Worm (Caenorhabditis elegans): Measurements from ENCODE around the gene dpy-18.

The dpy-18 gene

DNA sequence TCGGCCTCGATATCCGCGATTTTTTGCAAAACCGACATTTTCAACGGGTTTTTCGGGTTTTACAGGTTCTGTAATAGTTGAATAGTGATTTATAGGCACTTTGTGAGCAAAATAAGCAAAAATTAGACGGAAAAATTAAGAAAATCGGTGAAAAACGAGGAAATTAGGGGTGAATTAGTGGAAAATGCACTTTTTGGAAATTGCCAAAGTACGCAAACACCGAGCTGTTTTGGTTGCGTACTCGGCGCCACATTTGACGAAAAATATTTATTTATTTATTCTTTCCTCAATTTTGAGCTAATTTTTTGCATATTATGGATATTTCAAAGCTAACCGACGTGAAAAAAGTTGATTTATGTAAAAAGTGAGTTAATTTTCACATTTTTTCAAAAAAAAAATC is 34.7 kb downstream of the dpy-18 start, which contains the start of the genes T28D6.6 and pen-2 (continued):
- TF ChIP-seq nhr-76 (tag; optimal IDR thresholded peaks at IDR 0.05) (no peak), lsy-2 (tag; optimal IDR thresholded peaks at IDR 0.05) (peak; percentile 24 to 52), lin-35 (GFP tag; optimal IDR thresholded peaks at IDR 0.05) (peak; percentile 41 to 58), tbx-2 (tag; optimal IDR thresholded peaks at IDR 0.05) (peak; percentile 37), hlh-4 (tag; optimal IDR thresholded peaks at IDR 0.05) (no peak), fkh-10 (GFP tag; optimal IDR thresholded peaks at IDR 0.05) (no peak), C04F5.9 (tag; optimal IDR thresholded peaks at IDR 0.05) (no peak), lin-15B (tag; optimal IDR thresholded peaks at IDR 0.05) (no peak), mdl-1 (tag; optimal IDR thresholded peaks at IDR 0.05) (no peak), egl-27 (tag; optimal IDR thresholded peaks at IDR 0.05) (no peak), efl-3 (GFP tag; optimal IDR thresholded peaks at IDR 0.05) (no peak), ztf-11 (tag; optimal IDR thresholded peaks at IDR 0.05) (no peak), ceh-82 (tag; optimal IDR thresholded peaks at IDR 0.05) (peak in 2 of 3 experiments; percentile 2 to 39), egl-13 (tag; optimal IDR thresholded peaks at IDR 0.05) (no peak), vab-15 (tag; optimal IDR thresholded peaks at IDR 0.05) (no peak), irx-1 (tag; optimal IDR thresholded peaks at IDR 0.05) (no peak), elt-2 (tag; optimal IDR thresholded peaks at IDR 0.05) (no peak), ama-1 (optimal IDR thresholded peaks at IDR 0.05) (no peak), nhr-77 (tag; optimal IDR thresholded peaks at IDR 0.05) (no peak), ceh-8 (GFP tag; optimal IDR thresholded peaks at IDR 0.05) (peak; percentile 59), nhr-20 (tag; optimal IDR thresholded peaks at IDR 0.05) (no peak), lin-14 (GFP tag; optimal IDR thresholded peaks at IDR 0.05) (no peak), ceh-88 (GFP tag; IDR thresholded peaks at IDR 0.05) (no peak), pag-3 (tag; optimal IDR thresholded peaks at IDR 0.05; ENCODE audit: borderline replicate concordance, insufficient read depth) (no peak), nhr-90 (tag; optimal IDR thresholded peaks at IDR 0.05; ENCODE audit: poor library complexity) (no peak), pqm-1 (tag; optimal IDR thresholded peaks at IDR 0.05) (no peak), nhr-28 (tag; optimal IDR thresholded peaks at IDR 0.05) (no peak), blmp-1 (tag; optimal IDR thresholded peaks at IDR 0.05) (no peak), nhr-84 (tag; optimal IDR thresholded peaks at IDR 0.05) (no peak), isw-1 (GFP tag; IDR thresholded peaks at IDR 0.05) (no peak), nhr-19 (GFP tag; conservative IDR thresholded peaks at IDR 0.05) (no peak), swsn-7 (tag; optimal IDR thresholded peaks at IDR 0.05) (peak; percentile 13), aha-1 (tag; optimal IDR thresholded peaks at IDR 0.05) (no peak), unc-130 (tag; optimal IDR thresholded peaks at IDR 0.05) (peak; percentile 75), ceh-63 (GFP tag; optimal IDR thresholded peaks at IDR 0.05) (no peak)

DNA sequence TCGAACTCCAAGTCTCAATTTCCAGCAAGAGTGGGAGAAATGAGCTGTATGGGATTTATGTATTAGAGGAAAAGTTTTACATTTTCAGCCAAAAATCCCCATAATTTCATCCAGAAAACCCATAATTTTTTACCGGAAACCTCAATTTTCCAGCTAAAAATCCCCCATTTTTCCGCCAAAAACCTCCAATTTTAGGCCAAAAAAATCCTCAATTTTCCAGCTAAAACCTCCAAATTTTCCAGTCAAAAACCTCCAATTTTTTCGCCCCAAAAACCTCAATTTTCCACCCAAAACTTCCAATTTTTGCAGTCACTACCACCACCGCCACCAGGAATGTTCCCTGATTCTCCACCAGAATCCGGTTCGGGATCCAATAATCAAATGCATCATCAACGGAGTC is 36.3 kb downstream of the dpy-18 start:
- TF ChIP-seq egl-13 (tag; optimal IDR thresholded peaks at IDR 0.05) (no peak), zag-1 (tag; optimal IDR thresholded peaks at IDR 0.05) (no peak), unc-98 (GFP tag; IDR thresholded peaks at IDR 0.05) (no peak), skn-1 (tag; optimal IDR thresholded peaks at IDR 0.05) (no peak), C34B4.2 (tag; optimal IDR thresholded peaks at IDR 0.05) (no peak), lin-14 (GFP tag; optimal IDR thresholded peaks at IDR 0.05) (no peak), hpl-2 (GFP tag; optimal IDR thresholded peaks at IDR 0.05) (no peak), nhr-85 (tag) (no peak), grh-1 (GFP tag; IDR thresholded peaks at IDR 0.05) (no peak), hlh-17 (GFP tag; optimal IDR thresholded peaks at IDR 0.05; ENCODE audit: borderline replicate concordance) (no peak)

All from whole organism, L1 larva.